Fruit fly (Drosophila melanogaster) whole organism, embryonic: ENCODE measurements around the gene RpS7.

Source experiments
- CG9215 ChIP-seq: fragments of 200-800 bp; sonication (Bioruptor generic); IDR thresholded peaks from 2 replicates; pipeline ENCODE4 v1.3.6; 2022; ENCODE audit warnings: missing biosample characterization, missing genetic modification characterization
- D19B ChIP-seq: fragments of 200-800 bp; sonication (Bioruptor generic); optimal IDR thresholded peaks from 2 replicates; lab custom pipeline; 2017; ENCODE audit warnings: missing biosample characterization, mild to moderate bottlenecking, missing genetic modification characterization
- Sin3A ChIP-seq: fragments of >200 bp; optimal IDR thresholded peaks from 2 replicates; lab custom pipeline; 2018
- Spps ChIP-seq: fragments of 200-800 bp; sonication (Bioruptor generic); optimal IDR thresholded peaks from 2 replicates; lab custom pipeline; 2018; ENCODE audit warnings: missing biosample characterization, mild to moderate bottlenecking, missing genetic modification characterization
- cg ChIP-seq: fragments of 200-800 bp; sonication (Bioruptor generic); optimal IDR thresholded peaks from 3 replicates; lab custom pipeline; 2019; ENCODE audit warnings: missing biosample characterization, mild to moderate bottlenecking, missing genetic modification characterization, moderate library complexity
- cwo ChIP-seq: fragments of 200-800 bp; sonication (Bioruptor generic); optimal IDR thresholded peaks from 3 replicates; lab custom pipeline; 2017; ENCODE audit warnings: missing biosample characterization, missing genetic modification characterization, mild to moderate bottlenecking, moderate library complexity, missing genetic modification reagents
- eve ChIP-seq, 2 experiments: fragments of >200 bp; optimal IDR thresholded peaks; 2 replicates each; lab custom pipeline; 2017; ENCODE audit warnings: missing biosample characterization in 2 of 2, missing genetic modification characterization in 2 of 2
- fd96Cb ChIP-seq: fragments of 200-800 bp; sonication (Bioruptor generic); optimal IDR thresholded peaks from 2 replicates; lab custom pipeline; 2018; ENCODE audit warnings: missing biosample characterization, mild to moderate bottlenecking, missing genetic modification characterization, moderate library complexity
- prd ChIP-seq, 3 experiments: fragments of >200 bp in 2 of 3; fragments of 200-800 bp in 1 of 3; sonication (Bioruptor generic) in 1 of 3; optimal IDR thresholded peaks in 2 of 3; IDR thresholded peaks in 1 of 3; 2 replicates in 2 of 3; 3 replicates in 1 of 3; pipeline versions ENCODE4 v1.3.6 to Lab custom; 2017 to 2022; ENCODE audit warnings: missing biosample characterization in 1 of 3, missing genetic modification characterization in 1 of 3
- ro ChIP-seq: fragments of 200-800 bp; sonication (Bioruptor generic); IDR thresholded peaks from 2 replicates; pipeline ENCODE4 v1.3.6; 2022; ENCODE audit warnings: missing biosample characterization, missing genetic modification characterization

DNA sequence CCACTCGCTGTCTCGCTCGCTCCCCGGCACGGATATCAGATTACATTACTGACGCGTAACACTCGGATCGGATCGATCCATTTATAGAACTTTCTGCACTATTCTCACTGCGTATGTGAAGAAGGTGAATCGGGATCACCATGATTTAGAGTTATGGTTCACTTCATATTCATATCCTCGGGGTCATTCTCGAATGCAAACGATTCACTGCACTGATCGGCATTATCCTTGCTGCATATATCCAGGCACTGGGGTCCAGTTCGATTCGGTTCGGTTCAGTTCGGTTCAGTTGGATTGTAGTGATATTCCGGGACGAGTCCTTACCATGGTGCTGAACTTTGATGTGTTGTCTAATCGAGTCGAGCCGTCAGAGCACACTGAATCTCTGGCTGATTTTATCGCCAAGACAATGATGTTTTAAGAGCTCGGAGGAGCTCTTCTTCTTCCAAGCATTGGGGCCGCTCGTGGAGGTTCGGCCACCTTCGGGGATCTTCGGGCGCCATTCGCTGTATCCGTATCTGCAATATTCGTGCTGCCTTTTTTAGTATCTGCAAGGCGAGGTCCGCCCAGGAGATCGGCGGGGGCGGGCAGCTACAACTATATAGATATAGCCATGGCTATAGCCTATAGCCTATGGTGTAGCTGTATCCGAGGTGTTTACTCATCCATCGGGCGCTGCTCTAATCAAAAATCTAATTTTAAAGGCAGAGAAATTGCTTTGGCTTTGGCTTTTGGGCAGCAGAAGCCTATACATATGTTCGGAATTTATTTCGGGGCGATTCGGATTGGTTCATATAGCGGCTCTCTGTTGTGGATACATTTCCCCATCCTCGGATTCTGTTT lies 34.4 kb downstream of the RpS7 start, which contains the start of gene Mlc2:
- TF ChIP-seq CG9215 (no peak), eve (GFP tag; optimal IDR thresholded peaks at IDR 0.05; lab: Kevin White, UChicago) (no peak), cg (GFP tag; lab: Kevin White, UChicago) (no peak), fd96Cb (tag; lab: Kevin White, UChicago) (no peak), Spps (tag; lab: Kevin White, UChicago) (no peak), D19B (GFP tag; lab: Kevin White, UChicago) (no peak), cwo (GFP tag; lab: Kevin White, UChicago) (no peak), Sin3A (lab: Kevin White, UChicago) (no peak), prd (optimal IDR thresholded peaks at IDR 0.05; lab: Kevin White, UChicago) (no peak), prd (GFP tag; IDR thresholded peaks at IDR 0.05; lab: Robert Waterston, UW) (no peak), ro (GFP tag; lab: Robert Waterston, UW) (no peak)
